Fruit fly (Drosophila melanogaster) whole organism, embryonic: ENCODE measurements around the gene Cyp4ac3.

Experiments
- Atf-2 ChIP-seq: fragments of 200-800 bp; sonication (Bioruptor generic); optimal IDR thresholded peaks from 2 replicates; lab custom pipeline; 2016; ENCODE audit warnings: missing biosample characterization, missing genetic modification characterization
- CG4617 ChIP-seq: fragments of 200-800 bp; sonication (Bioruptor generic); optimal IDR thresholded peaks from 3 replicates; lab custom pipeline; 2016; ENCODE audit warnings: missing biosample characterization, missing genetic modification characterization, borderline replicate concordance
- Dfd ChIP-seq, 2 experiments: fragments of >200 bp; optimal IDR thresholded peaks; 2 replicates each; lab custom pipeline; 2017; ENCODE audit warnings: missing biosample characterization in 2 of 2, missing genetic modification characterization in 2 of 2
- Dll ChIP-seq: fragments of 200-800 bp; sonication (Bioruptor generic); IDR thresholded peaks from 4 replicates; pipeline ENCODE4 v1.3.6; 2022; ENCODE audit warnings: missing biosample characterization, missing genetic modification characterization; ENCODE audit not compliant: partially characterized antibody
- Hr3 ChIP-seq: fragments of 200-800 bp; sonication (Bioruptor generic); optimal IDR thresholded peaks from 3 replicates; lab custom pipeline; 2016; ENCODE audit warnings: missing biosample characterization, missing genetic modification characterization
- Meics ChIP-seq: fragments of 200-800 bp; sonication (Bioruptor generic); optimal IDR thresholded peaks from 2 replicates; lab custom pipeline; 2017; ENCODE audit warnings: missing biosample characterization, mild to moderate bottlenecking, missing genetic modification characterization
- Oli ChIP-seq: fragments of 200-800 bp; sonication (Bioruptor generic); optimal IDR thresholded peaks from 2 replicates; lab custom pipeline; 2018; ENCODE audit warnings: missing biosample characterization, mild to moderate bottlenecking, missing genetic modification characterization, moderate library complexity
- al ChIP-seq: fragments of 200-800 bp; sonication (Bioruptor generic); IDR thresholded peaks from 2 replicates; pipeline ENCODE4 v1.3.6; 2022; ENCODE audit warnings: missing biosample characterization, missing genetic modification characterization
- ken ChIP-seq: fragments of 200-800 bp; sonication (Bioruptor generic); IDR thresholded peaks from 3 replicates; pipeline ENCODE4 v1.3.6; 2022; ENCODE audit warnings: missing biosample characterization, missing genetic modification characterization
- tna ChIP-seq: fragments of 200-800 bp; sonication (Bioruptor generic); IDR thresholded peaks from 2 replicates; pipeline ENCODE4 v1.3.6; 2022; ENCODE audit warnings: missing biosample characterization, missing genetic modification characterization; ENCODE audit not compliant: partially characterized antibody
- zf30C ChIP-seq: fragments of 200-800 bp; sonication (Bioruptor generic); optimal IDR thresholded peaks from 3 replicates; lab custom pipeline; 2018; ENCODE audit warnings: missing biosample characterization, mild to moderate bottlenecking, missing genetic modification characterization

DNA sequence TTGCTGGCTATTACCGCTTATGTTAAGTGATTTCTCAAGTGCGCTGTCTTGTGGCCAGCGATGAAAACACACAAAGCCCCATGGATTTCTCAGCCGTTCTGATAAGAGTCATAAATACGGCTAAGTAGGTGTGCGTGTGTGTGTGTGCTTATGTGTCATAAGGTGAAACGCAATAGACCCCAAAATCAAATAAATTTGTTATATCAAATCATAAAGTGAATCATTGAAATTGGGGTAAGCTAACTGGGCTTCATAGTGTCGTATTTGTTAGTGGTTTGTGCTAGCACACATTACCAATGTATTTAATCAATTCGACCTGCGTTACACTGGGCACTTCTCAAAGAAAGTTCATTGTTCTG lies 31.3 kb downstream of the Cyp4ac3 start:
- TF ChIP-seq Meics (GFP tag; lab: Kevin White, UChicago) (no peak), Dfd (GFP tag; optimal IDR thresholded peaks at IDR 0.05; lab: Kevin White, UChicago) (no peak), tna (GFP tag; lab: Robert Waterston, UW) (no peak), CG4617 (GFP tag; lab: Kevin White, UChicago) (no peak), Hr3 (GFP tag; lab: Kevin White, UChicago) (no peak), al (GFP tag; lab: Robert Waterston, UW) (no peak), Atf-2 (GFP tag; lab: Kevin White, UChicago) (no peak), Dll (GFP tag; lab: Robert Waterston, UW) (no peak), ken (no peak), Oli (no peak), zf30C (GFP tag; lab: Kevin White, UChicago) (no peak)
